Worm (Caenorhabditis elegans): ENCODE results near the gene hdl-1.

The hdl-1 gene

ce11 chrIV:11955592-11955991, 6.0 kb upstream of the hdl-1 start:
- TF ChIP-seq cebp-1 (GFP tag; IDR thresholded peaks at IDR 0.05) (peak; percentile 63), cebp-1 (tag; optimal IDR thresholded peaks at IDR 0.05) (peak; percentile 65), rpc-1 (optimal IDR thresholded peaks at IDR 0.05) (no peak), rpc-1 (tag; optimal IDR thresholded peaks at IDR 0.05) (no peak), nfya-1 (tag; optimal IDR thresholded peaks at IDR 0.05; ENCODE audit: borderline replicate concordance, insufficient read depth) (no peak), lsy-27 (tag; optimal IDR thresholded peaks at IDR 0.05; ENCODE audit: borderline replicate concordance, insufficient read depth) (no peak), ets-4 (GFP tag; optimal IDR thresholded peaks at IDR 0.05) (peak; percentile 88), egl-44 (GFP tag; IDR thresholded peaks at IDR 0.05) (0 out of 2 replicates have a peak, but pooled peaks have one; percentile 17), rec-8 (tag; optimal IDR thresholded peaks at IDR 0.05) (no peak), Y79H2A.3 (GFP tag; conservative IDR thresholded peaks at IDR 0.05) (0 out of 2 replicates have a peak, but pooled peaks have one; percentile 54), zim-3 (tag; optimal IDR thresholded peaks at IDR 0.05) (peak; percentile 49), xnd-1 (tag; optimal IDR thresholded peaks at IDR 0.05) (no peak), snpc-1.1 (tag; optimal IDR thresholded peaks at IDR 0.05; ENCODE audit: insufficient read depth) (no peak), snpc-3.4 (tag; optimal IDR thresholded peaks at IDR 0.05) (peak; percentile 1), F52B5.7 (tag; optimal IDR thresholded peaks at IDR 0.05) (peak; percentile 55), B0336.3 (GFP tag; IDR thresholded peaks at IDR 0.05) (0 out of 2 replicates have a peak, but pooled peaks have one; percentile 22), mes-4 (tag; optimal IDR thresholded peaks at IDR 0.05) (no peak), let-607 (tag; optimal IDR thresholded peaks at IDR 0.05) (peak in 1 of 2 experiments; percentile 76), tbx-9 (tag; optimal IDR thresholded peaks at IDR 0.05; ENCODE audit: borderline replicate concordance) (no peak), Y67H2A.10 (GFP tag; conservative IDR thresholded peaks at IDR 0.05) (no peak), F23B12.7 (tag; optimal IDR thresholded peaks at IDR 0.05; ENCODE audit: insufficient read depth) (peak; percentile 8), F10E7.11 (tag; optimal IDR thresholded peaks at IDR 0.05) (no peak), lir-1 (GFP tag; conservative IDR thresholded peaks at IDR 0.05) (no peak), Y53F4B.3 (GFP tag; IDR thresholded peaks at IDR 0.05) (no peak), ztf-28 (GFP tag; IDR thresholded peaks at IDR 0.05) (no peak), dpl-1 (GFP tag; optimal IDR thresholded peaks at IDR 0.05) (no peak), F49E8.2 (tag; optimal IDR thresholded peaks at IDR 0.05; ENCODE audit: insufficient read depth) (peak; percentile 41), zfh-2 (GFP tag; conservative IDR thresholded peaks at IDR 0.05) (no peak), lag-1 (GFP tag; IDR thresholded peaks at IDR 0.05) (no peak), Y53G8AR.9 (GFP tag; conservative IDR thresholded peaks at IDR 0.05) (peak; percentile 83), F57A8.1 (GFP tag; optimal IDR thresholded peaks at IDR 0.05) (no peak), bed-2 (GFP tag; IDR thresholded peaks at IDR 0.05) (no peak), mcd-1 (GFP tag; IDR thresholded peaks at IDR 0.05) (peak; percentile 44; the same call in 1 of the 2 replicates), hsf-1 (GFP tag; IDR thresholded peaks at IDR 0.05) (peak; percentile 57; the same call in 1 of the 2 replicates), dpff-1 (tag; optimal IDR thresholded peaks at IDR 0.05) (no peak), let-526 (GFP tag; IDR thresholded peaks at IDR 0.05) (no peak), hlh-26 (GFP tag; conservative IDR thresholded peaks at IDR 0.05) (no peak), gei-17 (GFP tag; optimal IDR thresholded peaks at IDR 0.05) (no peak), nfya-2 (GFP tag; IDR thresholded peaks at IDR 0.05) (no peak), hmg-1.2 (GFP tag; IDR thresholded peaks at IDR 0.05) (peak; percentile 26; the same call in 1 of the 2 replicates), ztf-3 (GFP tag; optimal IDR thresholded peaks at IDR 0.05) (no peak), K12H6.12 (tag; optimal IDR thresholded peaks at IDR 0.05) (no peak), B0035.1 (tag; optimal IDR thresholded peaks at IDR 0.05) (no peak), C17E4.6 (GFP tag; IDR thresholded peaks at IDR 0.05) (no peak), ceh-91 (GFP tag; IDR thresholded peaks at IDR 0.05) (no peak), lin-26 (GFP tag; IDR thresholded peaks at IDR 0.05) (no peak), Y56A3A.18 (GFP tag; IDR thresholded peaks at IDR 0.05) (peak; percentile 67)

All from whole organism, young adult.